Comparison of ENCODE assay signal across 2 fruit fly cellular contexts in genomic region chr3R:4319507-4320138, dm6.
A peak's percentile ranks its signal among the peaks of the same experiment; 100 is the strongest.
TF ChIP-seq lines count a peak whose summit lies in the region.

Gene CG9795, plus strand, starts transcription at chr3R:4319683.

TF ChIP-seq in whole organism, embryonic, 481 proteins besides CTCF, POLR2A, EP300 and RAD21 (continued from another document and continues in another):
- TF ChIP-seq cad (GFP tag; optimal IDR thresholded peaks at IDR 0.05; lab: Kevin White, UChicago) = no peak
- TF ChIP-seq Usf (GFP tag; optimal IDR thresholded peaks at IDR 0.05; lab: Kevin White, UChicago) = no peak
- TF ChIP-seq ftz-f1 (GFP tag; optimal IDR thresholded peaks at IDR 0.05; lab: Kevin White, UChicago) = peak; percentile 72
- TF ChIP-seq CG8089 (GFP tag; optimal IDR thresholded peaks at IDR 0.05; lab: Kevin White, UChicago) = no peak
- TF ChIP-seq zfh1 (GFP tag; IDR thresholded peaks at IDR 0.05; lab: Robert Waterston, UW) = no peak
- TF ChIP-seq sens (GFP tag; lab: Kevin White, UChicago) = no peak
- peak; percentile 46 for TF ChIP-seq Lhr (GFP tag; optimal IDR thresholded peaks at IDR 0.05; lab: Kevin White, UChicago)
- TF ChIP-seq CG11504 (tag; optimal IDR thresholded peaks at IDR 0.05; lab: Kevin White, UChicago) = no peak
- TF ChIP-seq CG10431 (GFP tag; optimal IDR thresholded peaks at IDR 0.05; lab: Kevin White, UChicago) = peak; percentile 100
- TF ChIP-seq CG15514 (GFP tag; optimal IDR thresholded peaks at IDR 0.05; lab: Kevin White, UChicago) = peak; percentile 84
- no peak for TF ChIP-seq D19B (GFP tag; optimal IDR thresholded peaks at IDR 0.05; lab: Kevin White, UChicago)
- TF ChIP-seq CG1024 (GFP tag; IDR thresholded peaks at IDR 0.05; lab: Robert Waterston, UW) = no peak
- no peak for TF ChIP-seq Oli (tag; optimal IDR thresholded peaks at IDR 0.05; lab: Kevin White, UChicago)
- no peak for TF ChIP-seq toy (GFP tag; IDR thresholded peaks at IDR 0.05; lab: Robert Waterston, UW)
- peak; percentile 4 for TF ChIP-seq pum (GFP tag; optimal IDR thresholded peaks at IDR 0.05; lab: Kevin White, UChicago)
- TF ChIP-seq Drgx (GFP tag; IDR thresholded peaks at IDR 0.05; lab: Robert Waterston, UW) = no peak; the same call in 1 of the 2 replicates
- no peak for TF ChIP-seq slou (GFP tag; optimal IDR thresholded peaks at IDR 0.05; lab: Kevin White, UChicago)
- TF ChIP-seq CG1602 (GFP tag; optimal IDR thresholded peaks at IDR 0.05; lab: Kevin White, UChicago) = no peak
- no peak for TF ChIP-seq CG7556 (GFP tag; optimal IDR thresholded peaks at IDR 0.05; lab: Kevin White, UChicago)
- no peak for TF ChIP-seq CG9727 (GFP tag; optimal IDR thresholded peaks at IDR 0.05; lab: Kevin White, UChicago)
- peak; percentile 51 for TF ChIP-seq CG6765 (GFP tag; optimal IDR thresholded peaks at IDR 0.05; lab: Kevin White, UChicago)
- TF ChIP-seq CG17328 (GFP tag; IDR thresholded peaks at IDR 0.05; lab: Robert Waterston, UW) = no peak
- TF ChIP-seq Sin3A (optimal IDR thresholded peaks at IDR 0.05; lab: Kevin White, UChicago) = peak; percentile 20
- peak; percentile 28 for TF ChIP-seq CG10543 (GFP tag; optimal IDR thresholded peaks at IDR 0.05; lab: Kevin White, UChicago)
- TF ChIP-seq CG13624 (GFP tag; optimal IDR thresholded peaks at IDR 0.05; lab: Kevin White, UChicago) = peak; percentile 18
- TF ChIP-seq HLHmδ (GFP tag; optimal IDR thresholded peaks at IDR 0.05; lab: Kevin White, UChicago) = peak; percentile 36
- no peak for TF ChIP-seq CG14441 (GFP tag; IDR thresholded peaks at IDR 0.05; lab: Robert Waterston, UW)
- no peak for TF ChIP-seq CG2875 (GFP tag; optimal IDR thresholded peaks at IDR 0.05; lab: Kevin White, UChicago)
- no peak for TF ChIP-seq lab (GFP tag; optimal IDR thresholded peaks at IDR 0.05; lab: Kevin White, UChicago)
- no peak; the same call in 2 of the 3 replicates for TF ChIP-seq ci (GFP tag; IDR thresholded peaks at IDR 0.05; lab: Robert Waterston, UW)
- TF ChIP-seq CG2120 (GFP tag; optimal IDR thresholded peaks at IDR 0.05; lab: Kevin White, UChicago) = peak; percentile 54
- peak; percentile 30 for TF ChIP-seq CG17829 (tag; optimal IDR thresholded peaks at IDR 0.05; lab: Kevin White, UChicago)
- no peak for TF ChIP-seq gcm2 (GFP tag; optimal IDR thresholded peaks at IDR 0.05; lab: Kevin White, UChicago)
- no peak for TF ChIP-seq sr (GFP tag; IDR thresholded peaks at IDR 0.05; lab: Robert Waterston, UW)
- TF ChIP-seq Hr3 (GFP tag; optimal IDR thresholded peaks at IDR 0.05; lab: Kevin White, UChicago) = peak; percentile 55
- peak; percentile 24 for TF ChIP-seq Mad (GFP tag; optimal IDR thresholded peaks at IDR 0.05; lab: Kevin White, UChicago)
- peak; percentile 27 for TF ChIP-seq CG9609 (GFP tag; optimal IDR thresholded peaks at IDR 0.05; lab: Kevin White, UChicago)
- TF ChIP-seq CG10209 (GFP tag; optimal IDR thresholded peaks at IDR 0.05; lab: Kevin White, UChicago) = peak; percentile 10
- TF ChIP-seq en (GFP tag; optimal IDR thresholded peaks at IDR 0.05; lab: Kevin White, UChicago) = peak; percentile 17
- TF ChIP-seq CG4617 (GFP tag; optimal IDR thresholded peaks at IDR 0.05; lab: Kevin White, UChicago; ENCODE audit: borderline replicate concordance) = peak; percentile 77
- no peak for TF ChIP-seq Oaz (GFP tag; IDR thresholded peaks at IDR 0.05; lab: Robert Waterston, UW)
- no peak for TF ChIP-seq Aef1 (GFP tag; IDR thresholded peaks at IDR 0.05; lab: Robert Waterston, UW)
- TF ChIP-seq az2 (GFP tag; optimal IDR thresholded peaks at IDR 0.05; lab: Kevin White, UChicago) = peak; percentile 2
- TF ChIP-seq CG8765 (GFP tag; IDR thresholded peaks at IDR 0.05; lab: Robert Waterston, UW) = no peak
- no peak for TF ChIP-seq CG12104 (GFP tag; optimal IDR thresholded peaks at IDR 0.05; lab: Kevin White, UChicago)
- peak; percentile 85 for TF ChIP-seq Scr (GFP tag; IDR thresholded peaks at IDR 0.05; lab: Robert Waterston, UW; ENCODE audit: partially characterized antibody)
- TF ChIP-seq klu (GFP tag; IDR thresholded peaks at IDR 0.05; lab: Robert Waterston, UW) = no peak
- TF ChIP-seq zen (tag; optimal IDR thresholded peaks at IDR 0.05; lab: Kevin White, UChicago) = peak; percentile 42
- TF ChIP-seq tin (GFP tag; optimal IDR thresholded peaks at IDR 0.05; lab: Kevin White, UChicago) = peak; percentile 6
- no peak for TF ChIP-seq sima (GFP tag; optimal IDR thresholded peaks at IDR 0.05; lab: Kevin White, UChicago)
- peak; percentile 83 for TF ChIP-seq CG2199 (GFP tag; IDR thresholded peaks at IDR 0.05; lab: Robert Waterston, UW)
- no peak for TF ChIP-seq CG17385 (GFP tag; optimal IDR thresholded peaks at IDR 0.05; lab: Kevin White, UChicago)
- TF ChIP-seq CG10366 (GFP tag; IDR thresholded peaks at IDR 0.05; lab: Robert Waterston, UW) = no peak
- TF ChIP-seq Ptx1 (GFP tag; IDR thresholded peaks at IDR 0.05; lab: Robert Waterston, UW) = no peak
- peak; percentile 82 for TF ChIP-seq CG2116 (GFP tag; optimal IDR thresholded peaks at IDR 0.05; lab: Kevin White, UChicago)
- TF ChIP-seq lola (GFP tag; optimal IDR thresholded peaks at IDR 0.05; lab: Kevin White, UChicago) = no peak
- TF ChIP-seq hth (optimal IDR thresholded peaks at IDR 0.05; lab: Kevin White, UChicago) = no peak
- no peak for TF ChIP-seq CG15696 (tag; optimal IDR thresholded peaks at IDR 0.05; lab: Kevin White, UChicago)
- TF ChIP-seq lbe (GFP tag; optimal IDR thresholded peaks at IDR 0.05; lab: Kevin White, UChicago) = no peak
- peak; percentile 96 for TF ChIP-seq CG7963 (GFP tag; IDR thresholded peaks at IDR 0.05; lab: Robert Waterston, UW; ENCODE audit: partially characterized antibody)
- peak in 1 of 3 experiments; percentile 61 for TF ChIP-seq Stat92E (GFP tag; optimal IDR thresholded peaks at IDR 0.05; lab: Kevin White, UChicago)
- TF ChIP-seq Abd-B (GFP tag; optimal IDR thresholded peaks at IDR 0.05; lab: Kevin White, UChicago) = no peak
- TF ChIP-seq HLH3B (GFP tag; IDR thresholded peaks at IDR 0.05; lab: Robert Waterston, UW) = no peak
- TF ChIP-seq CG12769 (tag; optimal IDR thresholded peaks at IDR 0.05; lab: Kevin White, UChicago) = no peak
- TF ChIP-seq gt (GFP tag; IDR thresholded peaks at IDR 0.05; lab: Robert Waterston, UW) = no peak
- TF ChIP-seq CG17802 (tag; optimal IDR thresholded peaks at IDR 0.05; lab: Kevin White, UChicago) = peak; percentile 19
- peak; percentile 6 for TF ChIP-seq btn (GFP tag; optimal IDR thresholded peaks at IDR 0.05; lab: Kevin White, UChicago)
- no peak for TF ChIP-seq ewg (GFP tag; optimal IDR thresholded peaks at IDR 0.05; lab: Kevin White, UChicago)

TF ChIP-seq in whole organism, prepupa, 60 proteins besides CTCF, POLR2A, EP300 and RAD21 (continued from another document):
- TF ChIP-seq eg (GFP tag; IDR thresholded peaks at IDR 0.05; lab: Robert Waterston, UW) (0 out of 3 replicates have a peak, but pooled peaks have one; percentile 37), CG3919 (GFP tag; optimal IDR thresholded peaks at IDR 0.05; lab: Kevin White, UChicago) (no peak), Sox15 (GFP tag; optimal IDR thresholded peaks at IDR 0.05; lab: Kevin White, UChicago) (no peak), CG10631 (GFP tag; optimal IDR thresholded peaks at IDR 0.05; lab: Kevin White, UChicago) (no peak), CG31627 (GFP tag; optimal IDR thresholded peaks at IDR 0.05; lab: Kevin White, UChicago) (peak; percentile 20), fd85E (GFP tag; optimal IDR thresholded peaks at IDR 0.05; lab: Kevin White, UChicago) (no peak), vri (GFP tag; optimal IDR thresholded peaks at IDR 0.05; lab: Kevin White, UChicago) (no peak), CG10669 (GFP tag; optimal IDR thresholded peaks at IDR 0.05; lab: Kevin White, UChicago) (no peak), CG1621 (tag; optimal IDR thresholded peaks at IDR 0.05; lab: Kevin White, UChicago) (no peak), Ets96B (tag; optimal IDR thresholded peaks at IDR 0.05; lab: Kevin White, UChicago) (peak; percentile 21), CG34406 (GFP tag; optimal IDR thresholded peaks at IDR 0.05; lab: Kevin White, UChicago) (peak; percentile 26), CG8319 (GFP tag; optimal IDR thresholded peaks at IDR 0.05; lab: Kevin White, UChicago) (no peak), topi (GFP tag; optimal IDR thresholded peaks at IDR 0.05; lab: Kevin White, UChicago) (no peak), CG11762 (GFP tag; optimal IDR thresholded peaks at IDR 0.05; lab: Kevin White, UChicago; ENCODE audit: insufficient read depth) (no peak), OdsH (GFP tag; optimal IDR thresholded peaks at IDR 0.05; lab: Kevin White, UChicago) (no peak), Eip93F (GFP tag; optimal IDR thresholded peaks at IDR 0.05; lab: Kevin White, UChicago) (no peak), CG15336 (GFP tag; IDR thresholded peaks at IDR 0.05; lab: Robert Waterston, UW) (no peak), Sox14 (GFP tag; optimal IDR thresholded peaks at IDR 0.05; lab: Kevin White, UChicago) (peak; percentile 55), fkh (GFP tag; optimal IDR thresholded peaks at IDR 0.05; lab: Kevin White, UChicago) (no peak), CG8632 (GFP tag; optimal IDR thresholded peaks at IDR 0.05; lab: Kevin White, UChicago) (no peak), Blimp-1 (GFP tag; optimal IDR thresholded peaks at IDR 0.05; lab: Kevin White, UChicago) (no peak), CG6808 (GFP tag; optimal IDR thresholded peaks at IDR 0.05; lab: Kevin White, UChicago) (no peak), CG6276 (GFP tag; optimal IDR thresholded peaks at IDR 0.05; lab: Kevin White, UChicago) (no peak), Hr4 (GFP tag; optimal IDR thresholded peaks at IDR 0.05; lab: Kevin White, UChicago) (no peak), CG16779 (tag; optimal IDR thresholded peaks at IDR 0.05; lab: Kevin White, UChicago) (no peak), CG6792 (GFP tag; optimal IDR thresholded peaks at IDR 0.05; lab: Kevin White, UChicago) (no peak), Ets21C (GFP tag; optimal IDR thresholded peaks at IDR 0.05; lab: Kevin White, UChicago) (peak; percentile 6), CG32006 (GFP tag; optimal IDR thresholded peaks at IDR 0.05; lab: Kevin White, UChicago) (no peak), spab (GFP tag; optimal IDR thresholded peaks at IDR 0.05; lab: Kevin White, UChicago) (no peak), Hr38 (GFP tag; optimal IDR thresholded peaks at IDR 0.05; lab: Kevin White, UChicago) (no peak), acj6 (GFP tag; optimal IDR thresholded peaks at IDR 0.05; lab: Kevin White, UChicago) (peak; percentile 30), Eip75B (GFP tag; optimal IDR thresholded peaks at IDR 0.05; lab: Kevin White, UChicago) (peak; percentile 51), dsx (GFP tag; optimal IDR thresholded peaks at IDR 0.05; lab: Kevin White, UChicago; ENCODE audit: poor library complexity, severe bottlenecking) (no peak), CG4318 (GFP tag; optimal IDR thresholded peaks at IDR 0.05; lab: Kevin White, UChicago) (no peak), CG3032 (tag; optimal IDR thresholded peaks at IDR 0.05; lab: Kevin White, UChicago) (peak; percentile 18), ss (GFP tag; optimal IDR thresholded peaks at IDR 0.05; lab: Kevin White, UChicago) (no peak), dac (GFP tag; optimal IDR thresholded peaks at IDR 0.05; lab: Kevin White, UChicago) (no peak), cyc (GFP tag; optimal IDR thresholded peaks at IDR 0.05; lab: Kevin White, UChicago) (peak; percentile 7)
